Worm (Caenorhabditis elegans): ENCODE results near the gene slo-1.

Gene slo-1

DNA sequence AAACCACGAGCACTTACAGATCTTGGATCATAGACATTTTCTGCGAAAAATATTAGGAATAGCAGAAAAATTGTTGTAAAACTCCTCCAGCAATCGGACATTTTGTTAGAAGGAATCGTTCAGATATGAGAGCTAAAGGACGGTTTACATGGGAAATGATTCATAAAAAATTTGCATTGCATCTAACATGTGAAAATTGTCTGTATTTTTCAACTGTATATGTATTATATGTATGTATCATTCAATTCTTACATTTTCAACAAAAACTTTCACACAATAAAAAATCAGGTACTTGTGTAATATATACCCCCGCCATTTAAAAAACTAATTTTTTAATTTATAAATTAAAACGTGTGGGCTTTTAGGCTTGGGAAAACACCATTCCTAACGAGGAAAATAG is 24.0 kb upstream of the slo-1 start, which contains the start of gene ZK228.13:
TSS of gene ZK228.13 (minus strand) at position 101 of the 400 bp plus-strand sequence.
- TF ChIP-seq pqm-1 (tag; optimal IDR thresholded peaks at IDR 0.05), result no peak
- TF ChIP-seq ceh-9 (tag; optimal IDR thresholded peaks at IDR 0.05), result no peak
- TF ChIP-seq ZK546.5 (tag; optimal IDR thresholded peaks at IDR 0.05), result no peak
- TF ChIP-seq unc-62 (GFP tag; optimal IDR thresholded peaks at IDR 0.05), result no peak
- TF ChIP-seq mml-1 (tag; optimal IDR thresholded peaks at IDR 0.05), result no peak
- no peak for TF ChIP-seq aly-2 (tag; optimal IDR thresholded peaks at IDR 0.05)
- TF ChIP-seq nhr-25 (tag; optimal IDR thresholded peaks at IDR 0.05), result no peak
- TF ChIP-seq zag-1 (tag; optimal IDR thresholded peaks at IDR 0.05), result no peak
- no peak for TF ChIP-seq fkh-10 (GFP tag; optimal IDR thresholded peaks at IDR 0.05)
- no peak for TF ChIP-seq nhr-67 (tag; optimal IDR thresholded peaks at IDR 0.05)
- TF ChIP-seq pha-4 (tag; optimal IDR thresholded peaks at IDR 0.05), result no peak
- TF ChIP-seq hmg-11 (tag; optimal IDR thresholded peaks at IDR 0.05), result no peak

DNA sequence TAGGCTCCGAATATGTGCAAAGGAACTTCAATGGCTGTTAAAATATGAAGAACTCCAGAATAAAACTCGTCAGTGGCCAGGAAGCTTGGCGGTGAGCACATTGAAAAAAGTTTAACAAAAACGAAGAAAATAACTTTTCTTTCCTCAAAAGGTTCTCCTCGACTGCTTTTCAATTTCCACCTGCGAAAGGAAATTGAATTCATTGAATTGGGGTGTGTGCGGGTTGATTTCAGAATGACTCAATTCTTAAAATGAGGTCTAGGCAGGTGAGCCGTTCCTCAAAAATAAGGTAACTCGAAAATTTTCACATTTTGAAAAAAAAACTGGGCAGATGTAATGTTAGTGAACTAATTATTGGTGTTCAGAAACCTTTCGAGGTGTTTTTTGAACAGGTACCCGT is 18.6 kb upstream of the slo-1 start, which contains the start of gene srh-182:
TSS of gene srh-182 (minus strand) at position 101 of the 400 bp plus-strand sequence.
- TF ChIP-seq unc-39 (tag; optimal IDR thresholded peaks at IDR 0.05), result no peak
- TF ChIP-seq ama-1 (optimal IDR thresholded peaks at IDR 0.05), result no peak
- TF ChIP-seq snpc-4 (tag; optimal IDR thresholded peaks at IDR 0.05), result no peak

DNA sequence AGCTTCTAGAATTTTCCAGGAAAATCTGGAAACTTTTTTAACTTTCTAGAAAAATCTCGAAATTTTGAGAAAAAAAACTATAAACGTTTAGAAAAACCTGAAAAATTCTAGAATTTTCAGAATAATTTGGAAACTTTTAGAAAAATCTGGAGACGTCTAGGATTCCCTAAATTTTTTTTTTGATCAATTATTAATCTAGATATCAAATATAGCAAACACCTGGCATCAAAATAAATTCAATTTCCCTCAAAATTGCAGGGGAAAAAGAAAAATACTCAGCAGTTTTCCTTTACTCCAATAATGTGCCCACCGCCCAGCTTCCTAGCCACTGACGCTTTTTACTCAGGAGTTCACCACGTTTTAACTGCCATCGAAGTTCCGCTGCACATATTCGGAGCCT is 17.8 kb upstream of the slo-1 start, which contains the start of gene srh-181:
TSS of gene srh-181 (plus strand) at position 301 of the 400 bp plus-strand sequence.
- TF ChIP-seq snpc-4 (tag; optimal IDR thresholded peaks at IDR 0.05), result no peak
- no peak for TF ChIP-seq nhr-12 (tag; optimal IDR thresholded peaks at IDR 0.05)
- no peak for TF ChIP-seq lsy-12 (tag; optimal IDR thresholded peaks at IDR 0.05)
- no peak for TF ChIP-seq pqm-1 (tag; optimal IDR thresholded peaks at IDR 0.05)
- TF ChIP-seq elt-1 (tag; optimal IDR thresholded peaks at IDR 0.05), result no peak
- no peak for TF ChIP-seq fkh-2 (tag; optimal IDR thresholded peaks at IDR 0.05)

DNA sequence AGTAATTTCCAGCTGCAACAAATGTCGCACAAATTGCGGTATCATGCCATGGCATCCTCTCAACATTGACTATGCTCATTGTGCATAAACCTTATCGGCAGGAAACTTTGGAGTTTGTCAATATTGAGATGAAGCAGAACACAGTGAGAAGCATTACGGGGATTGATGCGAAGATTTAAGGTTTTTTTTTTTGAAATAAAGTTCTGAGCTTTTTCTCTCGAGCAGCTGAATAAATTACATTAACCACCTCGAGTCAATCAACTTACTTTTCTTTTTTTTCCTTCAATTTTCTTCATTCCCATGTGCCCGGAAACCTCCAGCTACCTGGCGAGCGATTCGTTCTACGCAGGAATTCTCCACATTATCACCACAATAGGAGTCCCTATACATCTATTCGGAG is 16.0 kb upstream of the slo-1 start, which contains the start of gene srh-179:
TSS of gene srh-179 (plus strand) at position 301 of the 400 bp plus-strand sequence.
- TF ChIP-seq zag-1 (tag; optimal IDR thresholded peaks at IDR 0.05) (no peak), nhr-23 (tag; optimal IDR thresholded peaks at IDR 0.05) (no peak), lsy-12 (tag; optimal IDR thresholded peaks at IDR 0.05) (no peak), nhr-76 (tag; optimal IDR thresholded peaks at IDR 0.05) (no peak), fkh-10 (GFP tag; optimal IDR thresholded peaks at IDR 0.05) (no peak)

DNA sequence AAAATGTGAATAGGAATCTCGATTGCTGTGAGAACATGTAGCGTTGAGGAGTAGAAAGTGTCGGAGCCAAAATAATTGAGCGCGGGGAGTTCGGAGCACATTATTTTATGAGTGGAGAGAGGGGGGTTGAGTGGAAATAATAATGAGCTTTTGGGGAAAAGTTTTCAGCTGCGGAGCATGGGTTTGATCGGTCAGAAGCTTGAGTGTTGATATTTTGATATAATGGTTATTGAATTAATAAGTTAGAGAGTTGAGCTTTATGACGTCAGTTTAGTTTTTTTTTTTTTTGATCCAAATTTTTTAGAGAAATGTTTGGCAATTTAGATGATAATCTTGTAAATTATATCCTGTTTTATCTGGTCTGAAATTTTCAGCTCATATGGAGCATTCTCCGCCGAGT is 11.8 kb upstream of the slo-1 start, which contains the start of gene srh-178:
TSS of gene srh-178 (minus strand) at position 101 of the 400 bp plus-strand sequence.
- TF ChIP-seq tbx-2 (tag; optimal IDR thresholded peaks at IDR 0.05), result no peak
- TF ChIP-seq R02D3.7 (tag; optimal IDR thresholded peaks at IDR 0.05), result no peak
- TF ChIP-seq ztf-4 (tag; optimal IDR thresholded peaks at IDR 0.05), result no peak
- no peak for TF ChIP-seq nhr-77 (tag; optimal IDR thresholded peaks at IDR 0.05)
- no peak for TF ChIP-seq nhr-76 (tag; optimal IDR thresholded peaks at IDR 0.05)
- TF ChIP-seq ztf-11 (tag; optimal IDR thresholded peaks at IDR 0.05), result no peak
- no peak for TF ChIP-seq ceh-16 (tag; optimal IDR thresholded peaks at IDR 0.05)

DNA sequence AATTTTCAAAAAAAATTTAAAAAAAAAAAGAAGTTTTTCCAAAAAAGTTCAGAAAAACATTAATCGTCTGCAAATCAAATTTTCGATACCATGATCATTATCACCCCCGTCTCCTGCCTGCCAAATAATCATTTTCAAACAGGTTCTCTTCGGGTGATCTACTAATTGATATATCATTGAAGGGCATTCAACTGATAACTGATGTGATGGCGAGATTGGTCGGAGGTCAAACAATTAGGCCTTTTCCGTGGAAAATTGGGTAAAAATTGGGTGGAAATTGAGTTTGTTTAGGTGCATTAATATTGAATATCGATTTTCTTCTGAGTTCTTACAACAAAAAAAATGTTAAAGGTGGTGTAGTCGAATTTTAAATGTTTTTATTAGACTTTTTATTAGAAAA is 4.9 kb upstream of the slo-1 start, which contains the start of gene Y51A2D.18:
TSS of gene Y51A2D.18 (minus strand) at position 101 of the 400 bp plus-strand sequence.
- no peak for TF ChIP-seq nfya-1 (tag; optimal IDR thresholded peaks at IDR 0.05; ENCODE audit: insufficient read depth)
- no peak for TF ChIP-seq ceh-28 (tag; optimal IDR thresholded peaks at IDR 0.05)
- TF ChIP-seq egl-27 (tag; optimal IDR thresholded peaks at IDR 0.05), result no peak
- no peak for TF ChIP-seq hmg-11 (tag; optimal IDR thresholded peaks at IDR 0.05)
- no peak for TF ChIP-seq pqm-1 (tag; optimal IDR thresholded peaks at IDR 0.05)
- TF ChIP-seq fos-1 (tag; optimal IDR thresholded peaks at IDR 0.05), result no peak
- no peak for TF ChIP-seq lin-39 (tag; optimal IDR thresholded peaks at IDR 0.05)
- TF ChIP-seq R02D3.7 (tag; optimal IDR thresholded peaks at IDR 0.05), result no peak
- TF ChIP-seq elt-3 (tag; optimal IDR thresholded peaks at IDR 0.05), result no peak
- no peak for TF ChIP-seq jun-1 (tag; optimal IDR thresholded peaks at IDR 0.05)
- no peak for TF ChIP-seq elt-2 (tag; optimal IDR thresholded peaks at IDR 0.05)
- no peak for TF ChIP-seq mdl-1 (tag; optimal IDR thresholded peaks at IDR 0.05)
- no peak for TF ChIP-seq nhr-67 (tag; optimal IDR thresholded peaks at IDR 0.05)
- TF ChIP-seq fkh-10 (GFP tag; optimal IDR thresholded peaks at IDR 0.05), result no peak
- no peak for TF ChIP-seq ztf-11 (tag; optimal IDR thresholded peaks at IDR 0.05)
- no peak for TF ChIP-seq nhr-28 (tag; optimal IDR thresholded peaks at IDR 0.05)
- no peak for TF ChIP-seq skn-1 (tag; optimal IDR thresholded peaks at IDR 0.05)
- no peak for TF ChIP-seq egl-5 (tag; optimal IDR thresholded peaks at IDR 0.05)
- no peak for TF ChIP-seq tbx-2 (tag; optimal IDR thresholded peaks at IDR 0.05)

Measured in whole organism, L3 larva.